Fruit fly (Drosophila melanogaster): ENCODE results near the gene CG45080.

The CG45080 gene

dm6 chr3R:13365665-13366414, 46.8 kb upstream of the CG45080 start:
- TF ChIP-seq Mio (GFP tag; optimal IDR thresholded peaks at IDR 0.05) (no peak), foxo (GFP tag; optimal IDR thresholded peaks at IDR 0.05) (no peak), CG32264 (GFP tag; optimal IDR thresholded peaks at IDR 0.05) (no peak), lola (GFP tag; optimal IDR thresholded peaks at IDR 0.05) (no peak), jim (GFP tag; optimal IDR thresholded peaks at IDR 0.05) (no peak), fru (GFP tag; optimal IDR thresholded peaks at IDR 0.05) (no peak), OdsH (GFP tag; optimal IDR thresholded peaks at IDR 0.05) (no peak), Hnf4 (GFP tag; optimal IDR thresholded peaks at IDR 0.05) (no peak), Dfd (GFP tag; optimal IDR thresholded peaks at IDR 0.05) (no peak)

dm6 chr3R:13364175-13365174, 45.4 kb upstream of the CG45080 start, which contains the start of gene Dic1:
Dic1 (plus strand) TSS chr3R:13364938.
- TF ChIP-seq fru (GFP tag; optimal IDR thresholded peaks at IDR 0.05) = peak; percentile 97
- TF ChIP-seq Jra (GFP tag; optimal IDR thresholded peaks at IDR 0.05) = peak; percentile 87
- peak; percentile 93 to 94 for TF ChIP-seq dl (GFP tag; optimal IDR thresholded peaks at IDR 0.05; ENCODE audit: insufficient read depth in 1 of 2, partially characterized antibody in 2 of 2)
- peak; percentile 96 for TF ChIP-seq HLH106 (tag; optimal IDR thresholded peaks at IDR 0.05)
- peak; percentile 88 for TF ChIP-seq CG32264 (GFP tag; optimal IDR thresholded peaks at IDR 0.05)
- peak; percentile 97 for TF ChIP-seq rgr (GFP tag; optimal IDR thresholded peaks at IDR 0.05)
- TF ChIP-seq Vsx2 (GFP tag; optimal IDR thresholded peaks at IDR 0.05; ENCODE audit: partially characterized antibody) = peak; percentile 93
- TF ChIP-seq Dif (GFP tag; optimal IDR thresholded peaks at IDR 0.05; ENCODE audit: partially characterized antibody) = peak; percentile 96
- TF ChIP-seq Hnf4 (GFP tag; optimal IDR thresholded peaks at IDR 0.05) = peak; percentile 90
- peak; percentile 93 for TF ChIP-seq Dfd (GFP tag; optimal IDR thresholded peaks at IDR 0.05)
- peak; percentile 97 for TF ChIP-seq sv (GFP tag; optimal IDR thresholded peaks at IDR 0.05)
- TF ChIP-seq pan (optimal IDR thresholded peaks at IDR 0.05) = no peak
- peak; percentile 96 for TF ChIP-seq psq (GFP tag; optimal IDR thresholded peaks at IDR 0.05)
- peak; percentile 42 for TF ChIP-seq Mio (GFP tag; optimal IDR thresholded peaks at IDR 0.05)
- TF ChIP-seq h (GFP tag; optimal IDR thresholded peaks at IDR 0.05) = peak; percentile 97
- TF ChIP-seq N (GFP tag; optimal IDR thresholded peaks at IDR 0.05) = no peak
- peak; percentile 91 for TF ChIP-seq CG9705 (GFP tag; optimal IDR thresholded peaks at IDR 0.05)
- no peak for TF ChIP-seq Abd-B (GFP tag; optimal IDR thresholded peaks at IDR 0.05)
- peak; percentile 74 for TF ChIP-seq CrebA (GFP tag; optimal IDR thresholded peaks at IDR 0.05; ENCODE audit: borderline replicate concordance)
- peak; percentile 83 for TF ChIP-seq sage (GFP tag; optimal IDR thresholded peaks at IDR 0.05)
- peak; percentile 72 for TF ChIP-seq dsf (GFP tag; optimal IDR thresholded peaks at IDR 0.05; ENCODE audit: borderline replicate concordance)
- peak; percentile 90 for TF ChIP-seq Hr83 (GFP tag; optimal IDR thresholded peaks at IDR 0.05; ENCODE audit: poor library complexity, severe bottlenecking)
- TF ChIP-seq dmrt93B (GFP tag; optimal IDR thresholded peaks at IDR 0.05) = peak; percentile 97
- TF ChIP-seq Myc (optimal IDR thresholded peaks at IDR 0.05) = no peak
- peak; percentile 92 for TF ChIP-seq brk (GFP tag; optimal IDR thresholded peaks at IDR 0.05)
- peak in 1 of 2 experiments; percentile 98 for TF ChIP-seq foxo (GFP tag; optimal IDR thresholded peaks at IDR 0.05)
- no peak for TF ChIP-seq usp (GFP tag; optimal IDR thresholded peaks at IDR 0.05)
- peak; percentile 96 for TF ChIP-seq br (GFP tag; optimal IDR thresholded peaks at IDR 0.05)
- TF ChIP-seq tai (GFP tag; optimal IDR thresholded peaks at IDR 0.05) = peak; percentile 93
- TF ChIP-seq Sp1 (GFP tag; optimal IDR thresholded peaks at IDR 0.05) = peak; percentile 98
- TF ChIP-seq jim (GFP tag; optimal IDR thresholded peaks at IDR 0.05) = no peak
- TF ChIP-seq woc (GFP tag; optimal IDR thresholded peaks at IDR 0.05) = peak; percentile 88
- no peak for TF ChIP-seq Hr78 (GFP tag; optimal IDR thresholded peaks at IDR 0.05)
- peak; percentile 39 for TF ChIP-seq GATAd (GFP tag; optimal IDR thresholded peaks at IDR 0.05)
- TF ChIP-seq lola (GFP tag; optimal IDR thresholded peaks at IDR 0.05) = no peak
- TF ChIP-seq ey (GFP tag; optimal IDR thresholded peaks at IDR 0.05) = peak; percentile 95
- TF ChIP-seq OdsH (GFP tag; optimal IDR thresholded peaks at IDR 0.05) = peak; percentile 98
- peak; percentile 91 for TF ChIP-seq Rel (GFP tag; optimal IDR thresholded peaks at IDR 0.05)
- TF ChIP-seq Rel (tag; optimal IDR thresholded peaks at IDR 0.05) = peak; percentile 58
